Worm (Caenorhabditis elegans): ENCODE data around the gene F56D6.23.

ce11 chrIV:3888963-3889362, 29.3 kb upstream of the F56D6.23 start, which contains the start of gene oac-21:
- TF ChIP-seq tra-4 (tag; optimal IDR thresholded peaks at IDR 0.05) (no peak), ama-1 (optimal IDR thresholded peaks at IDR 0.05) (no peak), aly-1 (tag; optimal IDR thresholded peaks at IDR 0.05) (no peak), ceh-13 (GFP tag; optimal IDR thresholded peaks at IDR 0.05) (no peak), hmbx-1 (tag; optimal IDR thresholded peaks at IDR 0.05) (no peak), hnd-1 (tag; optimal IDR thresholded peaks at IDR 0.05) (no peak), hmg-4 (GFP tag; optimal IDR thresholded peaks at IDR 0.05) (no peak), ceh-36 (tag; optimal IDR thresholded peaks at IDR 0.05) (no peak), flt-1 (GFP tag; IDR thresholded peaks at IDR 0.05) (no peak), pes-1 (GFP tag; IDR thresholded peaks at IDR 0.05) (no peak), sea-1 (GFP tag; conservative IDR thresholded peaks at IDR 0.05) (no peak), B0310.2 (tag; optimal IDR thresholded peaks at IDR 0.05) (no peak), tbx-11 (GFP tag; IDR thresholded peaks at IDR 0.05) (no peak), tbx-37 (GFP tag; conservative IDR thresholded peaks at IDR 0.05) (no peak)
